Fruit fly (Drosophila melanogaster) whole organism, embryonic: Measurements from ENCODE around the gene CG6785.

ENCODE experiments used
- CG16779 ChIP-seq: fragments of 200-800 bp; sonication (Bioruptor generic); IDR thresholded peaks from 2 replicates; pipeline ENCODE4 v1.3.6; 2022; ENCODE audit warnings: missing biosample characterization, missing genetic modification characterization
- CG2116 ChIP-seq: fragments of 200-800 bp; sonication (Bioruptor generic); optimal IDR thresholded peaks from 3 replicates; lab custom pipeline; 2018; ENCODE audit warnings: missing biosample characterization, mild to moderate bottlenecking, missing genetic modification characterization
- CG5180 ChIP-seq: fragments of 200-800 bp; sonication (Bioruptor generic); optimal IDR thresholded peaks from 3 replicates; lab custom pipeline; 2017; ENCODE audit warnings: missing biosample characterization, missing genetic modification characterization, mild to moderate bottlenecking, moderate library complexity, missing genetic modification reagents
- CG8478 ChIP-seq: fragments of >200 bp; optimal IDR thresholded peaks from 2 replicates; lab custom pipeline; 2018
- ac ChIP-seq: fragments of 200-800 bp; sonication (Bioruptor generic); optimal IDR thresholded peaks from 3 replicates; lab custom pipeline; 2017; ENCODE audit warnings: missing biosample characterization, mild to moderate bottlenecking, missing genetic modification characterization
- kah ChIP-seq: fragments of 200-800 bp; sonication (Bioruptor generic); optimal IDR thresholded peaks from 2 replicates; lab custom pipeline; 2018; ENCODE audit warnings: missing biosample characterization, mild to moderate bottlenecking, missing genetic modification characterization

- TF ChIP-seq CG16779 (GFP tag; lab: Robert Waterston, UW), result no peak
- peak; percentile 52 for TF ChIP-seq CG8478 (lab: Kevin White, UChicago)
- TF ChIP-seq kah, result peak; percentile 42
- peak; percentile 68 for TF ChIP-seq CG5180
- peak; percentile 72 for TF ChIP-seq CG2116
- TF ChIP-seq ac (GFP tag; lab: Kevin White, UChicago), result peak; percentile 37
Observed at dm6 chr2L:12006397-12007330, 38.3 kb downstream of the CG6785 start.
